Fruit fly (Drosophila melanogaster): ENCODE measurements around the gene scny.
A peak's percentile ranks its signal among the peaks of the same experiment; 100 is the strongest.

Gene scny

DNA sequence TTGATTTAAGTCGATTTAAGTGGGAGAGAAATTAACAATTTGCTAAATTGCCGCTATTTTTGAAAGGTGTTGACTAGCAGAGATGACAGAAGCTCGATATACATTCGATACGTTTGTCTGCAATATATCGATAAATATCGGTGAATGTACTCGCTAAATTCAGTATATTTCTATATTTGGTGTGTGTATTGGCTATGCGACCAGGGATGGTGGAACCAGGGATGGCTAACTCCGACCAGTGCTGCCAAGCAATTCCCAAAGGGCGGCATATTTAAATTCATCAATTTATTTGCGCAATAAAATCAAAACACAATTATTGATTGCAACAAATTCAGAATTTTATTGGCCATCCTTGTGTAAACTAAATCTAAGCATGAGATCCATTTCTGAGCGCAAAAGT, 44.2 kb downstream of the scny start, which contains the start of gene mad2:
TSS of gene mad2 (minus strand) at position 78 of the 400 bp plus-strand sequence.
- no peak for TF ChIP-seq ovo (GFP tag; optimal IDR thresholded peaks at IDR 0.05)
- no peak for TF ChIP-seq tj (GFP tag; optimal IDR thresholded peaks at IDR 0.05)
- peak; percentile 27 for TF ChIP-seq bab1 (GFP tag; optimal IDR thresholded peaks at IDR 0.05)
- TF ChIP-seq CG12768 (GFP tag; optimal IDR thresholded peaks at IDR 0.05) = no peak
- peak; percentile 4 for TF ChIP-seq Mnt (GFP tag; optimal IDR thresholded peaks at IDR 0.05)
- peak; percentile 50 for TF ChIP-seq Crg-1 (GFP tag; optimal IDR thresholded peaks at IDR 0.05)
- TF ChIP-seq Clk (GFP tag; optimal IDR thresholded peaks at IDR 0.05) = no peak
- TF ChIP-seq pad (GFP tag; optimal IDR thresholded peaks at IDR 0.05) = no peak

DNA sequence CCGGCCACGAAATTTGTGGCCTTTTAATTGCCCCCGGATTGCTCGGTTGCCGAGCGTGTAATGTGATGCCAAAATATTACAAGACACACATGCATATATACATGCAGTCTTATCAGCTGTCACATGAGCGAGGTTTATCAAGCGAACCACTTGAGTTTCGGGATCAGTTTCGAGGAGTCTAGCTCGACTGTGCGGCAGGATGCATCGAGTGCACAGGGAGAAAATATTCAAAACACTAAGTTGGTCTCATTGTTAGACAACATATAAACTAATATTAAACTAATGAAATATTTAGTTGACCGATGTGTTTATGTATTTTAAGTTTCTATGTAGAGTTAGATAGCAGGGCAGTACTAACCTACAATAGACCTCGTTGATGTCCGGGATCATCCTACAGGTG, 48.4 kb downstream of the scny start:
- TF ChIP-seq CG11617 (GFP tag; optimal IDR thresholded peaks at IDR 0.05) = no peak
- TF ChIP-seq tj (GFP tag; optimal IDR thresholded peaks at IDR 0.05) = no peak
- TF ChIP-seq bab1 (GFP tag; optimal IDR thresholded peaks at IDR 0.05) = no peak
- TF ChIP-seq Crg-1 (GFP tag; optimal IDR thresholded peaks at IDR 0.05) = no peak
- TF ChIP-seq CG14711 (tag; optimal IDR thresholded peaks at IDR 0.05) = no peak
- TF ChIP-seq Hr96 (GFP tag; optimal IDR thresholded peaks at IDR 0.05) = no peak
- TF ChIP-seq CG7045 (GFP tag; optimal IDR thresholded peaks at IDR 0.05) = no peak
- no peak for TF ChIP-seq Mnt (GFP tag; optimal IDR thresholded peaks at IDR 0.05)
- TF ChIP-seq ovo (GFP tag; optimal IDR thresholded peaks at IDR 0.05) = no peak
- TF ChIP-seq CG7101 (tag; optimal IDR thresholded peaks at IDR 0.05) = no peak
- no peak for TF ChIP-seq cic (GFP tag; optimal IDR thresholded peaks at IDR 0.05)
- no peak for TF ChIP-seq pad (GFP tag; optimal IDR thresholded peaks at IDR 0.05)

DNA sequence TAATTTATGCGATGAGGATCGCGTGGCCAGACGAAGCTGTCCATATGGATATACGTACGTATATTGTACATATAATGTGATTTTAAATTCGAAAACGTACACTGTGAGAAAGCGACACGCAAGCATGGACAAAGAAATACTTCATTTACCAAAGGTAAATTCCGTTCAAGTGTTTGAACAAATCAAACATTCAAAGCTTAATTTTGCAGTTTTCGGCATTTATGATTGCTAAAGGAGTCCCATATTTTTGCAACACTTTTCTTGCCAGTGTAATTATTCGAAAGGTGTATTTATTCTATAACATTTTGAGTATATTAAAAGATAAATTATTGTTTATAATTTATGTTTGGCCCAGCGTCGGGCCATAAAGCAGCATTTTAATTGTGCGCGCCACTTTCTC, 50.5 kb downstream of the scny start:
- no peak for TF ChIP-seq kay (GFP tag; ENCODE audit: borderline replicate concordance)
- TF ChIP-seq pad (GFP tag; optimal IDR thresholded peaks at IDR 0.05) = no peak
- no peak for TF ChIP-seq cnc (optimal IDR thresholded peaks at IDR 0.05)
- no peak for TF ChIP-seq tj (GFP tag; optimal IDR thresholded peaks at IDR 0.05)
- no peak for TF ChIP-seq Hr96 (GFP tag; optimal IDR thresholded peaks at IDR 0.05)

DNA sequence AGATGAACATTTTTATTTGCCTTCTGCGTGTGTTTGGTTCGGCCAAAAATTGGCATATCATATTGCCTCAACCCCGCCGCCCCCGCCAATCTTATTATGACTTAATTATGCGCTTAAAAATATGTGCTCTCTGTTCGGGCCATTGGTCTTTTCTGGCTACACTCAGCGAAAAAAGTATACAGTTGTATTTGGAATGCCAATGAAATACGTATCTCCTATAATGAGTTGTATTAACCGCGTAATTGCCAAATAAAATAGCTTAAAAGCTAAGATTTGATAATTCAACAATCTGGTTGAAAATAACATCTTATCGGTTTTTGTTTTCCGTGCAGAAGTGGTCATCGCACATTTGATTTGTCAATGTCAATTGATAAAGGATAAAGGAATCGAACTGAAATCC, 51.2 kb downstream of the scny start:
- TF ChIP-seq Mnt (GFP tag; optimal IDR thresholded peaks at IDR 0.05) (no peak), CG33017 (tag; optimal IDR thresholded peaks at IDR 0.05) (no peak), Clk (GFP tag; optimal IDR thresholded peaks at IDR 0.05) (no peak), Hr96 (GFP tag; optimal IDR thresholded peaks at IDR 0.05) (no peak), cic (GFP tag; optimal IDR thresholded peaks at IDR 0.05) (no peak), toe (GFP tag; optimal IDR thresholded peaks at IDR 0.05) (no peak), CG11617 (GFP tag; optimal IDR thresholded peaks at IDR 0.05) (no peak), bab1 (GFP tag; optimal IDR thresholded peaks at IDR 0.05) (no peak), CG14711 (tag; optimal IDR thresholded peaks at IDR 0.05) (no peak), pad (GFP tag; optimal IDR thresholded peaks at IDR 0.05) (no peak), tj (GFP tag; optimal IDR thresholded peaks at IDR 0.05) (no peak), CG7101 (tag; optimal IDR thresholded peaks at IDR 0.05) (no peak)

DNA sequence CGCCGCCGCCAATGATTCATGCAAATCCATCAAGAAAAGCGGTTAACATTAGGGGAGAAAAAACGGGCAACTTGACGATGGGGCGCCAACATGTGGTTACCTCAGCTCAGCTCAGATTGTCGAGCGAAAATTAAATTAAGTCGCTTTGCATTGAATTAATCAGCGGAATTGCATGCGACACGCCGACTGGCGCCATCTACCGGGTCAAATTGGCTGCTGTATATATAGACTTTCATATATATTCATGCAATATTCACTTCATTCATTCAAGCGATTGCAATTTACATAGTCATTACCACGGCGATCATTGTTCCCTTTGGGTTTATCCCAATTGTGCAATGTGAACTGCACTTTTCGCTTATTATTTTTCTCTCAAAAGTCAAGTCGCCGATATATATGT, 52.0 kb downstream of the scny start:
- TF ChIP-seq CG7101 (tag; optimal IDR thresholded peaks at IDR 0.05) (no peak), CG11617 (GFP tag; optimal IDR thresholded peaks at IDR 0.05) (no peak), cnc (optimal IDR thresholded peaks at IDR 0.05) (no peak), CG1620 (GFP tag; optimal IDR thresholded peaks at IDR 0.05) (no peak), cic (GFP tag; optimal IDR thresholded peaks at IDR 0.05) (no peak), CG12768 (GFP tag; optimal IDR thresholded peaks at IDR 0.05) (no peak), Hr96 (GFP tag; optimal IDR thresholded peaks at IDR 0.05) (no peak), pad (GFP tag; optimal IDR thresholded peaks at IDR 0.05) (no peak), kay (GFP tag; ENCODE audit: borderline replicate concordance) (no peak), toe (GFP tag; optimal IDR thresholded peaks at IDR 0.05) (no peak), bab1 (GFP tag; optimal IDR thresholded peaks at IDR 0.05) (no peak), Clk (GFP tag; optimal IDR thresholded peaks at IDR 0.05) (no peak), tj (GFP tag; optimal IDR thresholded peaks at IDR 0.05) (no peak)

DNA sequence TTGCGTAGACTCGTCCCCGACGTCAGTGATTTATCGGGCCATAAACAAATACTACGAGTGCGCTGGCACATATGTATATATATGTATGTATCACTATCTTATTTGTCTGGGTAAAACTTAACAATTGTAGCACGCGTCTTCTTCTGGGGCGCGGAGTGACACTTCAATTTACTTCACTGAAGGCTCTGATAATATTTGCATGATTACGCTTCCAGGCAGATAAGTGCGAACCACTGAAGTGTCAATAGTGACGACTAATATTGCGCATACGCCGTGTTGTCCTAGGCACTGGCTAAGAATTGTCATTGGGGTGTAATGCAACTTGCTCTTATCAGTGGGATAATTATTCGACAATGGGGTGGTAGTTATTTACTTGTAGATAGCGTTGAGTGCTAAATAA, 52.7 kb downstream of the scny start:
- TF ChIP-seq CG33017 (tag; optimal IDR thresholded peaks at IDR 0.05) (no peak), CG7045 (GFP tag; optimal IDR thresholded peaks at IDR 0.05) (peak; percentile 30), cic (GFP tag; optimal IDR thresholded peaks at IDR 0.05) (peak; percentile 56), bab1 (GFP tag; optimal IDR thresholded peaks at IDR 0.05) (no peak), kay (GFP tag; ENCODE audit: borderline replicate concordance) (no peak), tj (GFP tag; optimal IDR thresholded peaks at IDR 0.05) (no peak), CG1620 (GFP tag; optimal IDR thresholded peaks at IDR 0.05) (no peak), cnc (optimal IDR thresholded peaks at IDR 0.05) (no peak), CG14711 (tag; optimal IDR thresholded peaks at IDR 0.05) (peak; percentile 21), CG11617 (GFP tag; optimal IDR thresholded peaks at IDR 0.05) (no peak), Crg-1 (GFP tag; optimal IDR thresholded peaks at IDR 0.05) (no peak), Clk (GFP tag; optimal IDR thresholded peaks at IDR 0.05) (no peak), CG5204 (GFP tag; optimal IDR thresholded peaks at IDR 0.05) (peak; percentile 27), pad (GFP tag; optimal IDR thresholded peaks at IDR 0.05) (no peak), toe (GFP tag; optimal IDR thresholded peaks at IDR 0.05) (no peak), ovo (GFP tag; optimal IDR thresholded peaks at IDR 0.05) (peak; percentile 13), CG7101 (tag; optimal IDR thresholded peaks at IDR 0.05) (peak; percentile 14), CG12768 (GFP tag; optimal IDR thresholded peaks at IDR 0.05) (no peak), Hr96 (GFP tag; optimal IDR thresholded peaks at IDR 0.05) (no peak)
